Worm (Caenorhabditis elegans) whole organism, young adult: ENCODE measurements around the gene tag-290.
A peak's percentile ranks its signal among the peaks of the same experiment; 100 is the strongest.

ENCODE experiments used
- B0336.3 ChIP-seq: fragments of 200-800 bp; sonication (Bioruptor generic); IDR thresholded peaks from 2 replicates; pipeline ENCODE4 v1.3.6; 2022; ENCODE audit warnings: missing genetic modification characterization, missing compliant biosample characterization
- F33H1.4 ChIP-seq: fragments of 200-800 bp; sonication (Bioruptor generic); IDR thresholded peaks from 2 replicates; pipeline ENCODE4 v1.3.6; 2022; ENCODE audit warnings: missing genetic modification reagents, missing genetic modification characterization, missing compliant biosample characterization
- F39B2.1 ChIP-seq: fragments of 200-800 bp; sonication (Bioruptor generic); IDR thresholded peaks from 2 replicates; pipeline ENCODE4 v1.3.6; 2022; ENCODE audit warnings: missing genetic modification reagents, missing genetic modification characterization, missing compliant biosample characterization
- F49E8.2 ChIP-seq: sonication (generic microtip); optimal IDR thresholded peaks from 3 replicates; lab custom pipeline; 2017; ENCODE audit warnings: missing genetic modification characterization, mild to moderate bottlenecking, missing compliant biosample characterization, antibody characterized with exemption, moderate library complexity; ENCODE audit not compliant: insufficient read depth
- F57A8.1 ChIP-seq: fragments of 200-800 bp; sonication (Bioruptor generic); optimal IDR thresholded peaks from 2 replicates; lab custom pipeline; 2018; ENCODE audit warnings: mild to moderate bottlenecking, missing genetic modification characterization, moderate library complexity, missing compliant biosample characterization
- T26A5.8 ChIP-seq: sonication (generic microtip); optimal IDR thresholded peaks from 2 replicates; lab custom pipeline; 2016; ENCODE audit warnings: missing genetic modification characterization, missing compliant biosample characterization
- Y53G8AR.9 ChIP-seq: fragments of 200-800 bp; sonication (Bioruptor generic); conservative IDR thresholded peaks from 2 replicates; pipeline ENCODE4 v1.3.6; 2022; ENCODE audit warnings: missing genetic modification reagents, missing genetic modification characterization, missing compliant biosample characterization
- Y56A3A.18 ChIP-seq: fragments of 200-800 bp; sonication (Bioruptor generic); IDR thresholded peaks from 2 replicates; pipeline ENCODE4 v1.3.6; 2022; ENCODE audit warnings: missing genetic modification reagents, missing genetic modification characterization, missing compliant biosample characterization
- Y67H2A.10 ChIP-seq: fragments of 200-800 bp; sonication (Bioruptor generic); conservative IDR thresholded peaks from 2 replicates; pipeline ENCODE4 v1.3.6; 2022; ENCODE audit warnings: missing genetic modification reagents, missing genetic modification characterization, missing compliant biosample characterization
- Y79H2A.3 ChIP-seq: fragments of 200-800 bp; sonication (Bioruptor generic); conservative IDR thresholded peaks from 2 replicates; pipeline ENCODE4 v1.3.6; 2022; ENCODE audit warnings: missing genetic modification reagents, missing genetic modification characterization, missing compliant biosample characterization
- Y95B8A.8 ChIP-seq: fragments of 200-800 bp; sonication (Bioruptor generic); IDR thresholded peaks from 2 replicates; pipeline ENCODE4 v1.3.6; 2022; ENCODE audit warnings: missing genetic modification reagents, missing genetic modification characterization, missing compliant biosample characterization
- ama-1 ChIP-seq, 3 experiments: fragments of 150-350 bp in 1 of 3; sonication (generic microtip) in 2 of 3; optimal IDR thresholded peaks; 2 replicates each; lab custom pipeline; 2014 to 2018; ENCODE audit warnings: missing biosample characterization in 2 of 3, missing genetic modification characterization in 2 of 3, missing genetic modification reagents in 2 of 3
- attf-5 ChIP-seq: fragments of 200-800 bp; sonication (Bioruptor generic); optimal IDR thresholded peaks from 2 replicates; lab custom pipeline; 2018; ENCODE audit warnings: mild to moderate bottlenecking, missing genetic modification characterization, missing compliant biosample characterization
- bed-2 ChIP-seq: fragments of 200-800 bp; sonication (Bioruptor generic); IDR thresholded peaks from 2 replicates; pipeline ENCODE4 v1.3.6; 2022; ENCODE audit warnings: missing genetic modification reagents, missing genetic modification characterization, missing compliant biosample characterization
- cebp-2 ChIP-seq: fragments of 200-800 bp; sonication (Bioruptor generic); IDR thresholded peaks from 2 replicates; pipeline ENCODE4 v1.3.6; 2022; ENCODE audit warnings: missing genetic modification characterization, missing compliant biosample characterization
- ceh-40 ChIP-seq: fragments of 200-800 bp; sonication (Bioruptor generic); IDR thresholded peaks from 2 replicates; pipeline ENCODE4 v1.3.6; 2022; ENCODE audit warnings: missing genetic modification characterization, missing compliant biosample characterization
- ceh-58 ChIP-seq: fragments of 200-800 bp; sonication (Bioruptor generic); IDR thresholded peaks from 2 replicates; pipeline ENCODE4 v1.3.6; 2022; ENCODE audit warnings: missing genetic modification characterization, missing compliant biosample characterization
- ekl-4 ChIP-seq: fragments of 200-800 bp; sonication (Bioruptor generic); IDR thresholded peaks from 2 replicates; pipeline ENCODE4 v1.3.6; 2022; ENCODE audit warnings: missing genetic modification reagents, missing genetic modification characterization, missing compliant biosample characterization
- ets-4 ChIP-seq: fragments of 200-800 bp; sonication (Bioruptor generic); optimal IDR thresholded peaks from 2 replicates; lab custom pipeline; 2018; ENCODE audit warnings: mild to moderate bottlenecking, missing genetic modification characterization, missing compliant biosample characterization
- hlh-12 ChIP-seq: sonication (generic microtip); optimal IDR thresholded peaks from 2 replicates; lab custom pipeline; 2016; ENCODE audit warnings: missing genetic modification characterization, missing compliant biosample characterization
- hrde-1 ChIP-seq: sonication (generic microtip); optimal IDR thresholded peaks from 2 replicates; lab custom pipeline; 2016; ENCODE audit warnings: missing genetic modification characterization, mild to moderate bottlenecking, missing compliant biosample characterization, moderate library complexity, missing genotype, missing genetic modification reagents, borderline replicate concordance
- lin-26 ChIP-seq: fragments of 200-800 bp; sonication (Bioruptor generic); IDR thresholded peaks from 2 replicates; pipeline ENCODE4 v1.3.6; 2022; ENCODE audit warnings: missing genetic modification reagents, missing genetic modification characterization, missing compliant biosample characterization
- lin-40 ChIP-seq: sonication (generic microtip); optimal IDR thresholded peaks from 2 replicates; lab custom pipeline; 2016; ENCODE audit warnings: missing genetic modification characterization, mild to moderate bottlenecking, missing compliant biosample characterization, missing genotype, missing genetic modification reagents
- lin-54 ChIP-seq: fragments of 200-800 bp; sonication (Bioruptor generic); optimal IDR thresholded peaks from 2 replicates; lab custom pipeline; 2018; ENCODE audit warnings: mild to moderate bottlenecking, missing genetic modification characterization, missing compliant biosample characterization
- madf-10 ChIP-seq: sonication (generic microtip); optimal IDR thresholded peaks from 2 replicates; lab custom pipeline; 2016; ENCODE audit warnings: mild to moderate bottlenecking, missing genetic modification characterization, missing compliant biosample characterization
- mcd-1 ChIP-seq: fragments of 200-800 bp; sonication (Bioruptor generic); IDR thresholded peaks from 2 replicates; pipeline ENCODE4 v1.3.6; 2022; ENCODE audit warnings: missing genetic modification reagents, missing genetic modification characterization, missing compliant biosample characterization
- nfyb-1 ChIP-seq: fragments of 200-800 bp; sonication (Bioruptor generic); IDR thresholded peaks from 2 replicates; pipeline ENCODE4 v1.3.6; 2022; ENCODE audit warnings: missing genetic modification reagents, missing genetic modification characterization, missing compliant biosample characterization
- nhr-80 ChIP-seq: sonication (generic microtip); optimal IDR thresholded peaks from 2 replicates; lab custom pipeline; 2016; ENCODE audit warnings: missing genetic modification characterization, missing compliant biosample characterization
- somi-1 ChIP-seq: fragments of 200-800 bp; sonication (Bioruptor generic); optimal IDR thresholded peaks from 2 replicates; lab custom pipeline; 2018; ENCODE audit warnings: mild to moderate bottlenecking, missing genetic modification characterization, missing compliant biosample characterization
- tbp1 ChIP-seq: fragments of 200-800 bp; sonication (Bioruptor generic); optimal IDR thresholded peaks from 2 replicates; lab custom pipeline; 2018; ENCODE audit warnings: mild to moderate bottlenecking, missing genetic modification characterization, missing compliant biosample characterization
- ztf-18 ChIP-seq: sonication (generic microtip); optimal IDR thresholded peaks from 2 replicates; lab custom pipeline; 2016; ENCODE audit warnings: missing genotype, mild to moderate bottlenecking, missing genetic modification characterization, missing compliant biosample characterization
- ztf-22 ChIP-seq: fragments of 200-800 bp; sonication (Bioruptor generic); optimal IDR thresholded peaks from 2 replicates; lab custom pipeline; 2018; ENCODE audit warnings: mild to moderate bottlenecking, missing genetic modification characterization, moderate library complexity, missing compliant biosample characterization
- ztf-25 ChIP-seq: fragments of 200-800 bp; sonication (Bioruptor generic); IDR thresholded peaks from 2 replicates; pipeline ENCODE4 v1.3.6; 2022; ENCODE audit warnings: missing genetic modification reagents, missing genetic modification characterization, missing compliant biosample characterization
- ztf-26 ChIP-seq: sonication (generic microtip); optimal IDR thresholded peaks from 2 replicates; lab custom pipeline; 2017; ENCODE audit warnings: missing genetic modification characterization, missing compliant biosample characterization
- ztf-28 ChIP-seq: fragments of 200-800 bp; sonication (Bioruptor generic); IDR thresholded peaks from 2 replicates; pipeline ENCODE4 v1.3.6; 2022; ENCODE audit warnings: missing genetic modification reagents, missing genetic modification characterization, missing compliant biosample characterization
- ztf-6 ChIP-seq: fragments of 200-800 bp; sonication (Bioruptor generic); IDR thresholded peaks from 2 replicates; pipeline ENCODE4 v1.3.6; 2022; ENCODE audit warnings: missing genetic modification reagents, missing genetic modification characterization, missing compliant biosample characterization

tag-290 gene

ce11 chrV:11610481-11610880 is 2.6 kb upstream of the tag-290 start, which contains the start of gene sas-5 (continued):
- TF ChIP-seq B0336.3 (GFP tag; lab: Robert Waterston, UW) (peak; percentile 82), nfyb-1 (GFP tag; lab: Robert Waterston, UW) (0 out of 2 replicates have a peak, but pooled peaks have one; percentile 31), ztf-22 (GFP tag; lab: Kevin White, UChicago) (no peak), F39B2.1 (no peak), Y53G8AR.9 (peak; percentile 57; the same call in 1 of the 2 replicates), Y95B8A.8 (GFP tag; lab: Robert Waterston, UW) (0 out of 2 replicates have a peak, but pooled peaks have one; percentile 25), F33H1.4 (GFP tag; lab: Robert Waterston, UW) (peak; percentile 64), bed-2 (GFP tag; lab: Robert Waterston, UW) (no peak), Y79H2A.3 (GFP tag; lab: Robert Waterston, UW) (no peak), ztf-28 (GFP tag; lab: Robert Waterston, UW) (no peak)

- TF ChIP-seq somi-1 (GFP tag; lab: Kevin White, UChicago) (peak; percentile 53), lin-40 (peak; percentile 40), cebp-2 (no peak), ztf-25 (no peak), ztf-26 (tag; lab: Kevin White, UChicago) (peak; percentile 41), nhr-80 (tag; lab: Kevin White, UChicago) (peak; percentile 38)
Measured at ce11 chrV:11614805-11615497, 1.8 kb downstream of the tag-290 start.

- TF ChIP-seq ama-1 (optimal IDR thresholded peaks at IDR 0.05; lab: Kevin White, UChicago) (peak; percentile 79), ama-1 (GFP tag; optimal IDR thresholded peaks at IDR 0.05; lab: Kevin White, UChicago) (no peak), ztf-26 (tag; lab: Kevin White, UChicago) (peak; percentile 78), Y56A3A.18 (GFP tag; lab: Robert Waterston, UW) (no peak), somi-1 (GFP tag; lab: Kevin White, UChicago) (peak; percentile 68), lin-26 (GFP tag; lab: Robert Waterston, UW) (peak; percentile 51; the same call in 1 of the 2 replicates)
- TF ChIP-seq, all 124 proteins: peak for 4
Measured at ce11 chrV:11615948-11616681, 3.0 kb downstream of the tag-290 start, which contains the start of gene nlp-24. Gene nlp-24, plus strand, starts transcription at chrV:11616376.

- TF ChIP-seq ceh-58 (GFP tag; lab: Robert Waterston, UW), result no peak
- no peak for TF ChIP-seq ets-4
- no peak for TF ChIP-seq attf-5 (GFP tag; lab: Kevin White, UChicago)
- 0 out of 2 replicates have a peak, but pooled peaks have one; percentile 30 for TF ChIP-seq B0336.3 (GFP tag; lab: Robert Waterston, UW)
- TF ChIP-seq ama-1 (optimal IDR thresholded peaks at IDR 0.05; lab: Kevin White, UChicago), result peak; percentile 86
- no peak for TF ChIP-seq ama-1 (GFP tag; optimal IDR thresholded peaks at IDR 0.05; lab: Kevin White, UChicago)
Measured at ce11 chrV:11616813-11617212, 3.7 kb downstream of the tag-290 start.

ce11 chrV:11618173-11618572 is 5.1 kb downstream of the tag-290 start, which contains the start of gene glb-15:
Gene glb-15, minus strand, starts transcription at chrV:11618273.
- TF ChIP-seq mcd-1 (GFP tag; lab: Robert Waterston, UW) (no peak), ztf-18 (tag; lab: Kevin White, UChicago) (no peak), ceh-40 (GFP tag; lab: Robert Waterston, UW) (no peak), Y67H2A.10 (GFP tag; lab: Robert Waterston, UW) (no peak), lin-54 (GFP tag; lab: Kevin White, UChicago) (no peak), ekl-4 (GFP tag; lab: Robert Waterston, UW) (no peak), F49E8.2 (tag; lab: Kevin White, UChicago) (no peak), F57A8.1 (GFP tag; lab: Kevin White, UChicago) (no peak), B0336.3 (GFP tag; lab: Robert Waterston, UW) (no peak), T26A5.8 (no peak), ztf-6 (GFP tag; lab: Robert Waterston, UW) (no peak), madf-10 (tag; lab: Kevin White, UChicago) (no peak), F33H1.4 (GFP tag; lab: Robert Waterston, UW) (no peak), tbp1 (no peak), hrde-1 (tag; lab: Kevin White, UChicago) (no peak), hlh-12 (tag; lab: Kevin White, UChicago) (no peak), ztf-25 (no peak)
